Worm (Caenorhabditis elegans): ENCODE measurements around the gene rack-1.

DNA sequence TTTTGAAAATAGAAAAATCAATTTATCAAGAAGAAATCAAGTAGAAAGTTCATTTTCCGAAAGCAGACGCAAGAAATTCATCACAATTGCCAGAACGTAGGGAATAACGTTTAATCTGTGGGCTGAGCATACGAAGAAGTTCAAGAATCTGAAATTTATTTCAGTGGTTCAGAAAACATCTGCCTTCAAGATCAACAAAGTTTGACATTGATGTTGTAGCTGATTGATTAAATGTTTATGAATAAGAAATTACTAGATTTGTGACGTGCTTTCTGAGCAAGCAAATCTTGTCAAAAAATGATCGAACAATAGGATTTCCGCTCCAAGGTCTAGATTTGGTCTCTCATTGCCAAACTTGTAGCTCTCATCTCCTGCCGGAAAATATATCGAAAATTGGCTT is 29.7 kb downstream of the rack-1 start, which contains the start of gene K04D7.6:
- TF ChIP-seq him-1 (tag; optimal IDR thresholded peaks at IDR 0.05): no peak
- TF ChIP-seq W03F9.2 (tag; optimal IDR thresholded peaks at IDR 0.05): no peak
